Worm (Caenorhabditis elegans) whole organism, late embryonic: Measurements from ENCODE around the gene K07C5.13.

Experiments used
- C08G9.2 ChIP-seq: sonication (generic microtip); optimal IDR thresholded peaks from 2 replicates; lab custom pipeline; 2016; ENCODE audit warnings: mild to moderate bottlenecking, missing genetic modification characterization, moderate library complexity, missing compliant biosample characterization
- C38D4.7 ChIP-seq: fragments of 200-800 bp; sonication (Bioruptor generic); optimal IDR thresholded peaks from 2 replicates; lab custom pipeline; 2018; ENCODE audit warnings: mild to moderate bottlenecking, missing genetic modification characterization, moderate library complexity, missing compliant biosample characterization
- ama-1 ChIP-seq: fragments of 150-350 bp; optimal IDR thresholded peaks from 2 replicates; lab custom pipeline; 2014
- ceh-30 ChIP-seq: fragments of 150-350 bp; optimal IDR thresholded peaks from 2 replicates; lab custom pipeline; 2014; ENCODE audit warnings: missing biosample characterization, missing genetic modification characterization
- ceh-34 ChIP-seq: sonication (generic microtip); optimal IDR thresholded peaks from 2 replicates; lab custom pipeline; 2016; ENCODE audit warnings: mild to moderate bottlenecking, missing genetic modification characterization, missing compliant biosample characterization
- dve-1 ChIP-seq: sonication (generic microtip); optimal IDR thresholded peaks from 2 replicates; lab custom pipeline; 2017; ENCODE audit warnings: antibody characterized with exemption, mild to moderate bottlenecking, missing genetic modification characterization, missing compliant biosample characterization
- fkh-10 ChIP-seq: fragments of 150-350 bp; optimal IDR thresholded peaks from 2 replicates; lab custom pipeline; 2014; ENCODE audit warnings: missing biosample characterization, missing genetic modification reagents, missing genetic modification characterization
- hlh-13 ChIP-seq: fragments of 200-800 bp; sonication (Bioruptor generic); optimal IDR thresholded peaks from 2 replicates; lab custom pipeline; 2018; ENCODE audit warnings: mild to moderate bottlenecking, missing genetic modification characterization, missing compliant biosample characterization
- madf-2 ChIP-seq: sonication (generic microtip); optimal IDR thresholded peaks from 2 replicates; lab custom pipeline; 2017; ENCODE audit warnings: missing genetic modification characterization, missing compliant biosample characterization
- nfya-1 ChIP-seq: sonication (generic microtip); optimal IDR thresholded peaks from 2 replicates; lab custom pipeline; 2017; ENCODE audit warnings: missing genetic modification characterization, mild to moderate bottlenecking, missing compliant biosample characterization, antibody characterized with exemption, moderate library complexity
- nhr-11 ChIP-seq: fragments of 150-350 bp; optimal IDR thresholded peaks from 2 replicates; lab custom pipeline; 2014; ENCODE audit warnings: missing biosample characterization, missing genetic modification characterization
- pha-4 ChIP-seq: fragments of 150-350 bp; optimal IDR thresholded peaks from 2 replicates; lab custom pipeline; 2018; ENCODE audit warnings: missing biosample characterization, missing genetic modification reagents, missing genetic modification characterization

DNA sequence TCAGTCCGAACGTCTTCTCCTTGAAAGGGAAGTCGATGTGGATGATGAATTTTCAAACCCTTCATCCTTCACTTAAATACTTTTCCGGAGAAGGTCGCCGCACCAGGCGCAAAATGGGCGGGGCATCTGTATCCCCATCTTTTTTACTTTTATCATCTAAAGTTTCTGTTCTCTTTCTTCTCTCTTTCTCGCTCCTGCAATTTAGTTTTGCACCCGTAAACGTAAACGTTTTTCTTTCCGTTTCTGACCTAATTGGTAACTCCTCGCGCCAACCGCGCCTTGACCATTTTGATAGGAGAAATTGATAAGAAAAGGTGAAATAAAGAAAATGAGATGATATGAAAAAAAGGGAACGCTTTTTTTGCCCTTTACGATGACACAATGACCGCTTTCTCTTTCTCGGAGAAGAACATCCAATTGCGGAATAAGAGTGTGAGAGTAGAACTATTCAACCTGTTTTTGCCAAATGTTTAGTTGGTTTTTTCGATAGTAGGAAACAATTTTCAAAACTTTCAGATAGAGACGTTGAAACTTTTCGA is 49.0 kb upstream of the K07C5.13 start, which contains the start of gene col-149:
- TF ChIP-seq C38D4.7 (no peak), C08G9.2 (no peak), pha-4 (no peak), ama-1 (no peak), nhr-11 (tag; lab: Kevin White, UChicago) (no peak), hlh-13 (GFP tag; lab: Kevin White, UChicago) (no peak), fkh-10 (GFP tag; lab: Kevin White, UChicago) (no peak), madf-2 (no peak), nfya-1 (tag; lab: Kevin White, UChicago) (no peak), ceh-34 (tag; lab: Kevin White, UChicago) (no peak), ceh-30 (tag; lab: Kevin White, UChicago) (no peak), dve-1 (tag; lab: Kevin White, UChicago) (no peak)
